Fruit fly (Drosophila melanogaster) Kc167 (cell line): ENCODE measurements around the gene Pxt.

Source experiments
- Sin3A ChIP-seq: fragments of >200 bp; optimal IDR thresholded peaks from 2 replicates; lab custom pipeline; 2018; ENCODE audit warnings: missing external identifiers
- h ChIP-seq: fragments of >200 bp; optimal IDR thresholded peaks from 3 replicates; lab custom pipeline; 2018; ENCODE audit warnings: missing external identifiers
- psq ChIP-seq: fragments of >200 bp; optimal IDR thresholded peaks from 2 replicates; lab custom pipeline; 2017; ENCODE audit warnings: missing external identifiers

DNA sequence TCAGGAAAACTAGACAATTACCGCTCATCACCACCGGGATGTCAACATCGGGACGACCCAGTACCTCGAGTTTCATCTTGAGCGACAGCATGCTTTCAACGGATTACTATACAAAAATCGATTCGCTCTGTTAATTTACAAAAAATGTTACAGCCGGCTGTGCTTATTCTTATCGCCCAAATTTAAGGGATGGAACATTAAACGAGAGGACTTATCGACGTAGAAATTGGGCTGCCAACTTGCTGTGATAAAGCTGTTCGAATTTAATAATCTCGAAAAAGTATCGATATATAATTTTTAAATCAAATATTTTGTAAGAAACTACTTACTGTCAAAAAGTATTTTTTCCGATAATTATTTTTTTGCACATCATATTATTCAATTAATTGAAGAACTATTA, 32.4 kb upstream of the Pxt start, which contains the start of gene CG31249:
- no peak for TF ChIP-seq psq (lab: Kevin White, UChicago)
- no peak for TF ChIP-seq Sin3A (lab: Kevin White, UChicago)
- TF ChIP-seq h (lab: Kevin White, UChicago) = no peak
